Worm (Caenorhabditis elegans): ENCODE measurements around the gene cpsf-3.

DNA sequence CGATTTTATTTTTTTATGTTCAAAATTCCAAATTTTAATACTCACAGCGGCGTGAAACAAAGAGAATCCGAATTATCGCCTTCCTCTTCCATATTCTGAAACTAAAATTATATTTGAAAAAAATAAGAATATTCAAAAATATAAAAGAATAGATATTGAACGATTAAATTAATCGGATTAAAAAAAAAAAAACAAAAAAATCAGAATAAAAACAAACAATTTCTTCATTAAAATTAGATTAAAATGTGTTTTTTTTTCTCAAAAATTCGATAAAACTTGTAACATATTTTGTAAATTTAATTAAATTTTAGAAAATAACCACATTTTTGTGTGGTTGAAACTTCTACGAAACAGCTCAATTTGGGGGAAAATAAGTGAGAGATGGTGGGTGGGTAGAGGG lies at the start of gene cpsf-3:
- TF ChIP-seq cog-1 (tag; optimal IDR thresholded peaks at IDR 0.05) (no peak), ref-1 (GFP tag; conservative IDR thresholded peaks at IDR 0.05) (no peak), klf-2 (GFP tag; conservative IDR thresholded peaks at IDR 0.05) (no peak), med-1 (GFP tag; optimal IDR thresholded peaks at IDR 0.05; ENCODE audit: insufficient read depth) (no peak), ztf-29 (GFP tag; IDR thresholded peaks at IDR 0.05) (no peak)

Data from whole organism, midembryonic.